Worm (Caenorhabditis elegans): Measurements from ENCODE around the gene C45H4.14.

The C45H4.14 gene

DNA sequence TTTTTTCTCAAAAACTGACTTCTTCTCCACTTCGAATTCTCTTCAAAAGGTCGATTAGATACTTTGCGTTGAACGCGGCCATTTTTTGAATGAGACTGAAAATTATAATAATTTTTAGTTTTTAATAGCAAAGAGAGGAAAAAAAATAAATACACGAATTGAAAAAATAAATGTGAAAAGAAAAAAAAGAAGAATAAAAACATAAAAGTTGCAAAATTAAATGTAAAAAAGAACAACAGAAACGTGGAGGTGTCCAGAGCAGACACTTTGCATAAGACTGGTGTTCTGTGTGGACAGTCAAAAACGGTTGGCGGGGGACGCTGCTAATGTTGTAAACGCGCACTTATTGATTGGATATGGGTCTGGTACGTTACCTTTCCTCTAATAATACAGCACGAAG is at the start of gene C45H4.14:
Gene C45H4.14 (minus strand): TSS at position 101 of the 400 bp plus-strand sequence.
- no peak for TF ChIP-seq ces-1 (GFP tag; optimal IDR thresholded peaks at IDR 0.05)
- no peak for TF ChIP-seq unc-62 (GFP tag; optimal IDR thresholded peaks at IDR 0.05)
- TF ChIP-seq ham-2 (GFP tag; optimal IDR thresholded peaks at IDR 0.05) = no peak
- no peak for TF ChIP-seq mls-2 (tag; optimal IDR thresholded peaks at IDR 0.05)
- no peak for TF ChIP-seq M03D4.4 (tag; optimal IDR thresholded peaks at IDR 0.05)
- no peak for TF ChIP-seq drap-1 (GFP tag; optimal IDR thresholded peaks at IDR 0.05)
- no peak for TF ChIP-seq sem-2 (GFP tag; optimal IDR thresholded peaks at IDR 0.05)
- TF ChIP-seq blmp-1 (tag; optimal IDR thresholded peaks at IDR 0.05) = no peak
- no peak for TF ChIP-seq ceh-83 (GFP tag; optimal IDR thresholded peaks at IDR 0.05)
- TF ChIP-seq ceh-39 (tag; optimal IDR thresholded peaks at IDR 0.05) = no peak
- TF ChIP-seq cnd-1 (tag; optimal IDR thresholded peaks at IDR 0.05) = no peak
- TF ChIP-seq hlh-1 (tag; optimal IDR thresholded peaks at IDR 0.05) = no peak
- no peak for TF ChIP-seq ztf-11 (tag; optimal IDR thresholded peaks at IDR 0.05)
- no peak for TF ChIP-seq nhr-76 (tag; optimal IDR thresholded peaks at IDR 0.05)

- no peak for TF ChIP-seq drap-1 (GFP tag; optimal IDR thresholded peaks at IDR 0.05)
- no peak for TF ChIP-seq M03D4.4 (tag; optimal IDR thresholded peaks at IDR 0.05)
- no peak for TF ChIP-seq lin-13 (tag; optimal IDR thresholded peaks at IDR 0.05)
- no peak for TF ChIP-seq tbx-8 (GFP tag; optimal IDR thresholded peaks at IDR 0.05)
- TF ChIP-seq nhr-237 (tag; optimal IDR thresholded peaks at IDR 0.05) = no peak
- no peak for TF ChIP-seq ztf-11 (tag; optimal IDR thresholded peaks at IDR 0.05)
- no peak for TF ChIP-seq bed-3 (GFP tag; optimal IDR thresholded peaks at IDR 0.05)
- TF ChIP-seq sptf-1 (tag; optimal IDR thresholded peaks at IDR 0.05) = no peak
- TF ChIP-seq nhr-76 (tag; optimal IDR thresholded peaks at IDR 0.05) = no peak
- TF ChIP-seq unc-39 (tag; optimal IDR thresholded peaks at IDR 0.05) = no peak
- no peak for TF ChIP-seq mls-2 (tag; optimal IDR thresholded peaks at IDR 0.05)
- TF ChIP-seq zip-8 (tag; optimal IDR thresholded peaks at IDR 0.05) = no peak
- TF ChIP-seq pha-4 (tag; optimal IDR thresholded peaks at IDR 0.05) = no peak
- TF ChIP-seq mep-1 (tag; optimal IDR thresholded peaks at IDR 0.05) = no peak
- TF ChIP-seq unc-62 (GFP tag; optimal IDR thresholded peaks at IDR 0.05) = no peak
- no peak for TF ChIP-seq flh-1 (GFP tag; optimal IDR thresholded peaks at IDR 0.05)
- TF ChIP-seq lsy-2 (tag; optimal IDR thresholded peaks at IDR 0.05) = no peak
- TF ChIP-seq ceh-83 (GFP tag; optimal IDR thresholded peaks at IDR 0.05) = no peak
Observed at ce11 chrV:2207527-2207926, 48.3 kb upstream of the C45H4.14 start.

DNA sequence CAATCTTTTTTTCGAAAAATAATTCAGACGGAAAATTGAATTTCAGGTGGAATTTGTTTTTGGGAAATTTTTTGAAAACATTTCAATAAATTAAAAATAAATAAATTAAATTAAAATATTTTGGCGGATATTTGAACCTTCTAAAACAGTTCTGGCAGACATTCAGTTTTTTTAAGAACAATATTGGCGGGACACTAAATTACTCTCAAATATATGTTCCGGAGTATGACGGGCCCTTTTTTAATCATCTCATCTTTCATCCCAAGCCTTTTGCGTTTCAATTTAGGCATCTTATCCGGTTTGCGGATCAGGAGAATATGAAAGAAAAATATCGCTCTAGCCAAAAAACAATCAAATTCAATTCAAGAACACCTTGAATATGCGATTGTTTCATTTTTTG is 47.6 kb upstream of the C45H4.14 start, which contains the start of gene svh-11:
Gene svh-11 (plus strand): TSS at position 301 of the 400 bp plus-strand sequence.
- TF ChIP-seq lin-32 (GFP tag; optimal IDR thresholded peaks at IDR 0.05) (no peak), ceh-83 (GFP tag; optimal IDR thresholded peaks at IDR 0.05) (no peak), nhr-76 (tag; optimal IDR thresholded peaks at IDR 0.05) (no peak), bed-3 (GFP tag; optimal IDR thresholded peaks at IDR 0.05) (no peak), blmp-1 (tag; optimal IDR thresholded peaks at IDR 0.05) (no peak), unc-62 (GFP tag; optimal IDR thresholded peaks at IDR 0.05) (no peak), nhr-28 (tag; optimal IDR thresholded peaks at IDR 0.05) (no peak), tbx-8 (GFP tag; optimal IDR thresholded peaks at IDR 0.05) (no peak), ceh-39 (tag; optimal IDR thresholded peaks at IDR 0.05) (no peak), mab-5 (tag; optimal IDR thresholded peaks at IDR 0.05) (no peak), ceh-43 (GFP tag; optimal IDR thresholded peaks at IDR 0.05) (no peak), unc-120 (tag; optimal IDR thresholded peaks at IDR 0.05; ENCODE audit: poor library complexity, severe bottlenecking) (no peak), sptf-1 (tag; optimal IDR thresholded peaks at IDR 0.05) (no peak), pha-4 (tag; optimal IDR thresholded peaks at IDR 0.05) (no peak)

DNA sequence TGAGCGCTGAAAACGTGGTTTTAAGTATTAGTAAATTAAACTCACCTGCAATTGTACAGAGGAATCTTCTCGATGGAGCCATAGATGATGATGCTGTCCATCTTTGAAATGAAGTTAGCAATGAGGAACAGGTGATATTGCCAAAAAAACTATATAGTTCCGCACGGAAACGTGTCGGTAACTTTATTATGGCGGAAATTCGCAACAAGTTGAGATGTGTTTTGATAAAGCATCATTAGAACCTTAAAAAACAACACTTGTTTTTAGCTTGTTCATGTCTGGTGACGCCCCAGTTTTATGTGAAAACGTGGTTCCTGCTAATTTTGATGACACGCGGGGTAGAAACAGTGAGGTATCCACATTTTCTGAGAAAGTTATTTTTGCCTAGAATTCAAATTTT is 47.0 kb upstream of the C45H4.14 start, which contains the start of gene srt-40:
Gene srt-40 (minus strand): TSS at position 101 of the 400 bp plus-strand sequence.
- TF ChIP-seq mls-2 (tag; optimal IDR thresholded peaks at IDR 0.05) (no peak), sptf-1 (tag; optimal IDR thresholded peaks at IDR 0.05) (no peak), ceh-83 (GFP tag; optimal IDR thresholded peaks at IDR 0.05) (no peak), blmp-1 (tag; optimal IDR thresholded peaks at IDR 0.05) (no peak), ceh-39 (tag; optimal IDR thresholded peaks at IDR 0.05) (no peak), tbx-8 (GFP tag; optimal IDR thresholded peaks at IDR 0.05) (no peak), bed-3 (GFP tag; optimal IDR thresholded peaks at IDR 0.05) (no peak), elt-1 (tag; optimal IDR thresholded peaks at IDR 0.05; ENCODE audit: borderline replicate concordance, insufficient read depth) (no peak), pha-4 (tag; optimal IDR thresholded peaks at IDR 0.05) (no peak), mep-1 (tag; optimal IDR thresholded peaks at IDR 0.05) (no peak), nhr-237 (tag; optimal IDR thresholded peaks at IDR 0.05) (no peak), ceh-43 (GFP tag; optimal IDR thresholded peaks at IDR 0.05) (no peak), mab-5 (tag; optimal IDR thresholded peaks at IDR 0.05) (no peak), unc-62 (GFP tag; optimal IDR thresholded peaks at IDR 0.05) (no peak), nhr-2 (tag; optimal IDR thresholded peaks at IDR 0.05) (no peak), nhr-76 (tag; optimal IDR thresholded peaks at IDR 0.05) (no peak), M03D4.4 (tag; optimal IDR thresholded peaks at IDR 0.05) (no peak), nhr-12 (tag; optimal IDR thresholded peaks at IDR 0.05) (no peak), ces-1 (GFP tag; optimal IDR thresholded peaks at IDR 0.05) (no peak), unc-120 (tag; optimal IDR thresholded peaks at IDR 0.05; ENCODE audit: poor library complexity, severe bottlenecking) (no peak)
